Fruit fly (Drosophila melanogaster): ENCODE measurements around the gene nac.

Gene nac

dm6 chr3R:8317709-8318335, 14.0 kb upstream of the nac start (continued):
- no peak for TF ChIP-seq MTF-1 (GFP tag; optimal IDR thresholded peaks at IDR 0.05; ENCODE audit: borderline replicate concordance)
- TF ChIP-seq CG15269 (tag; optimal IDR thresholded peaks at IDR 0.05), result no peak
- TF ChIP-seq CG13424 (tag; optimal IDR thresholded peaks at IDR 0.05), result no peak
- TF ChIP-seq grau (tag; optimal IDR thresholded peaks at IDR 0.05), result peak; percentile 49
- TF ChIP-seq CG13296 (GFP tag; optimal IDR thresholded peaks at IDR 0.05), result peak; percentile 42

DNA sequence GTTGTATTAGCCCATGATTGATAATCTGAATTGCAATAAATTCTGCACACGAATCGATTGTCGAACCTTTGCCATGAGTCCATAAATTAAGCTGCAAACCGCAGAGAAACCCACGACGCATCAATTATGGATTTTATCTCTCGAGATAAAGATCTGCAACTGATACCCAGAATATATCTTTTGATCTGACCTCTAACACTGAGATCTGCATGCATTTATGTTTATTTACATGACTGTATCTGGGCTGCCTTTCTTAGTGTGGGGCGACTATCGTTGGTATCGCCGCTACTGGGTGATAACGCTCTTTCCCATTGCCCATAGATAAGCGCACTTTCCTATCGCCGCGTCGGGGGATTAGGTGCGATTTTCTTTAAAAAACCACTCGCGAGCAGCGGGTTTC, 13.4 kb upstream of the nac start, which contains the start of gene Ctr1B:
TSS of gene Ctr1B (plus strand) at position 398 of the 400 bp plus-strand sequence.
- TF ChIP-seq chn (GFP tag; optimal IDR thresholded peaks at IDR 0.05) (no peak), CG13123 (GFP tag; optimal IDR thresholded peaks at IDR 0.05) (no peak), mirr (GFP tag; optimal IDR thresholded peaks at IDR 0.05) (peak; percentile 13), CG31365 (tag; optimal IDR thresholded peaks at IDR 0.05) (no peak), Atf-2 (GFP tag; optimal IDR thresholded peaks at IDR 0.05) (no peak), ac (GFP tag; optimal IDR thresholded peaks at IDR 0.05) (no peak), Fer1 (GFP tag; optimal IDR thresholded peaks at IDR 0.05) (no peak), odd (GFP tag; optimal IDR thresholded peaks at IDR 0.05) (no peak), CG14050 (GFP tag; IDR thresholded peaks at IDR 0.05) (no peak), CG3281 (GFP tag; optimal IDR thresholded peaks at IDR 0.05) (no peak), CG15479 (GFP tag; optimal IDR thresholded peaks at IDR 0.05) (peak; percentile 46), sob (GFP tag; IDR thresholded peaks at IDR 0.05) (no peak), insv (GFP tag; optimal IDR thresholded peaks at IDR 0.05) (no peak), D19B (GFP tag; optimal IDR thresholded peaks at IDR 0.05) (no peak), fru (optimal IDR thresholded peaks at IDR 0.05) (no peak), CG17186 (GFP tag; optimal IDR thresholded peaks at IDR 0.05) (no peak), MESR4 (GFP tag; optimal IDR thresholded peaks at IDR 0.05) (no peak), CG13287 (GFP tag; IDR thresholded peaks at IDR 0.05; ENCODE audit: partially characterized antibody) (no peak), al (GFP tag; IDR thresholded peaks at IDR 0.05) (no peak), gem (tag; optimal IDR thresholded peaks at IDR 0.05) (no peak), CG7271 (tag; optimal IDR thresholded peaks at IDR 0.05) (no peak), Hr78 (GFP tag; optimal IDR thresholded peaks at IDR 0.05) (peak in 1 of 2 experiments; percentile 72), abd-A (tag; optimal IDR thresholded peaks at IDR 0.05) (no peak), nom (GFP tag; optimal IDR thresholded peaks at IDR 0.05) (no peak), CG14965 (GFP tag; optimal IDR thresholded peaks at IDR 0.05; ENCODE audit: borderline replicate concordance) (no peak), seq (GFP tag; IDR thresholded peaks at IDR 0.05) (no peak), GATAe (GFP tag; conservative IDR thresholded peaks at IDR 0.05) (peak; percentile 61), grn (GFP tag; optimal IDR thresholded peaks at IDR 0.05) (peak; percentile 92), crc (GFP tag; optimal IDR thresholded peaks at IDR 0.05) (no peak), luna (GFP tag; optimal IDR thresholded peaks at IDR 0.05) (no peak), Dll (GFP tag; IDR thresholded peaks at IDR 0.05; ENCODE audit: partially characterized antibody) (no peak), ham (GFP tag; IDR thresholded peaks at IDR 0.05) (no peak), sna (GFP tag; IDR thresholded peaks at IDR 0.05; ENCODE audit: partially characterized antibody) (0 out of 2 replicates have a peak, but pooled peaks have one; percentile 15), CG1024 (GFP tag; IDR thresholded peaks at IDR 0.05) (no peak), sug (tag; optimal IDR thresholded peaks at IDR 0.05) (peak; percentile 81), E2f1 (GFP tag; IDR thresholded peaks at IDR 0.05) (no peak), CG17361 (GFP tag; IDR thresholded peaks at IDR 0.05) (no peak), CG11398 (GFP tag; optimal IDR thresholded peaks at IDR 0.05) (no peak), CoRest (tag; optimal IDR thresholded peaks at IDR 0.05) (no peak), btn (GFP tag; optimal IDR thresholded peaks at IDR 0.05) (no peak), Sin3A (optimal IDR thresholded peaks at IDR 0.05) (no peak), kay (GFP tag; optimal IDR thresholded peaks at IDR 0.05) (no peak), CG2199 (GFP tag; IDR thresholded peaks at IDR 0.05) (0 out of 3 replicates have a peak, but pooled peaks have one; percentile 28), vnd (GFP tag; IDR thresholded peaks at IDR 0.05; ENCODE audit: partially characterized antibody) (no peak)

All from whole organism, embryonic.